Worm (Caenorhabditis elegans) whole organism, midembryonic: Measurements from ENCODE around the gene srpa-72.

Experiments
- T22C8.4 ChIP-seq: fragments of 200-800 bp; sonication (Bioruptor generic); IDR thresholded peaks from 2 replicates; pipeline ENCODE4 v1.3.6; 2022; ENCODE audit warnings: missing genetic modification characterization, missing compliant biosample characterization
- cog-1 ChIP-seq: sonication (generic microtip); optimal IDR thresholded peaks from 2 replicates; lab custom pipeline; 2016; ENCODE audit warnings: missing genetic modification characterization, missing compliant biosample characterization
- flt-1 ChIP-seq: fragments of 200-800 bp; sonication (Bioruptor generic); IDR thresholded peaks from 2 replicates; pipeline ENCODE4 v1.3.6; 2022; ENCODE audit warnings: missing genetic modification characterization, missing compliant biosample characterization
- klf-2 ChIP-seq: fragments of 200-800 bp; sonication (Bioruptor generic); conservative IDR thresholded peaks from 2 replicates; pipeline ENCODE4 v1.3.6; 2022; ENCODE audit warnings: missing genetic modification reagents, missing genetic modification characterization, missing compliant biosample characterization
- med-1 ChIP-seq: sonication (generic microtip); optimal IDR thresholded peaks from 2 replicates; lab custom pipeline; 2017; ENCODE audit warnings: missing genetic modification characterization, mild to moderate bottlenecking, missing compliant biosample characterization, antibody characterized with exemption, missing genetic modification reagents; ENCODE audit not compliant: insufficient read depth
- ref-1 ChIP-seq: fragments of 200-800 bp; sonication (Bioruptor generic); conservative IDR thresholded peaks from 2 replicates; pipeline ENCODE4 v1.3.6; 2022; ENCODE audit warnings: missing genetic modification reagents, missing genetic modification characterization, missing compliant biosample characterization
- tab-1 ChIP-seq: fragments of 200-800 bp; sonication (Bioruptor generic); IDR thresholded peaks from 2 replicates; pipeline ENCODE4 v1.3.6; 2022; ENCODE audit warnings: missing genetic modification characterization, missing compliant biosample characterization
- ztf-23 ChIP-seq: fragments of 200-800 bp; sonication (Bioruptor generic); IDR thresholded peaks from 2 replicates; pipeline ENCODE4 v1.3.6; 2022; ENCODE audit warnings: missing genetic modification reagents, missing genetic modification characterization, missing compliant biosample characterization
- ztf-29 ChIP-seq: fragments of 200-800 bp; sonication (Bioruptor generic); IDR thresholded peaks from 2 replicates; pipeline ENCODE4 v1.3.6; 2022; ENCODE audit warnings: missing genetic modification reagents, missing genetic modification characterization, missing compliant biosample characterization

Gene srpa-72

ce11 chrII:2807674-2808206 lies 20.5 kb downstream of the srpa-72 start, which contains the start of gene K12H6.12:
TSS of gene K12H6.12 (plus strand) at chrII:2808156.
- no peak for TF ChIP-seq flt-1 (GFP tag; lab: Robert Waterston, UW)
- no peak for TF ChIP-seq med-1 (GFP tag; lab: Kevin White, UChicago)
- TF ChIP-seq ztf-23 (GFP tag; lab: Robert Waterston, UW): no peak
- no peak for TF ChIP-seq ztf-29 (GFP tag; lab: Robert Waterston, UW)
- no peak for TF ChIP-seq ref-1 (GFP tag; lab: Robert Waterston, UW)
- TF ChIP-seq cog-1 (tag; lab: Kevin White, UChicago): no peak
- TF ChIP-seq klf-2 (GFP tag; lab: Robert Waterston, UW): no peak
- TF ChIP-seq tab-1 (GFP tag; lab: Robert Waterston, UW): no peak
- TF ChIP-seq T22C8.4 (GFP tag; lab: Robert Waterston, UW): no peak

- TF ChIP-seq klf-2 (GFP tag; lab: Robert Waterston, UW): no peak
- TF ChIP-seq ref-1 (GFP tag; lab: Robert Waterston, UW): no peak
- TF ChIP-seq flt-1 (GFP tag; lab: Robert Waterston, UW): no peak
- no peak for TF ChIP-seq ztf-29 (GFP tag; lab: Robert Waterston, UW)
- no peak for TF ChIP-seq cog-1 (tag; lab: Kevin White, UChicago)
- TF ChIP-seq med-1 (GFP tag; lab: Kevin White, UChicago): no peak
- no peak for TF ChIP-seq ztf-23 (GFP tag; lab: Robert Waterston, UW)
- no peak for TF ChIP-seq tab-1 (GFP tag; lab: Robert Waterston, UW)
- no peak for TF ChIP-seq T22C8.4 (GFP tag; lab: Robert Waterston, UW)
These were observed 27.7 kb downstream of the srpa-72 start for ce11 chrII:2815017-2815416.

- no peak for TF ChIP-seq cog-1 (tag; lab: Kevin White, UChicago)
- no peak for TF ChIP-seq ztf-23 (GFP tag; lab: Robert Waterston, UW)
- no peak for TF ChIP-seq tab-1 (GFP tag; lab: Robert Waterston, UW)
- no peak for TF ChIP-seq med-1 (GFP tag; lab: Kevin White, UChicago)
- no peak for TF ChIP-seq klf-2 (GFP tag; lab: Robert Waterston, UW)
- TF ChIP-seq ref-1 (GFP tag; lab: Robert Waterston, UW): no peak
- no peak for TF ChIP-seq T22C8.4 (GFP tag; lab: Robert Waterston, UW)
- no peak for TF ChIP-seq ztf-29 (GFP tag; lab: Robert Waterston, UW)
- TF ChIP-seq flt-1 (GFP tag; lab: Robert Waterston, UW): no peak
These were observed 28.2 kb downstream of the srpa-72 start, which contains the start of gene K12H6.2 for ce11 chrII:2815444-2815843. TSS of gene K12H6.2 (minus strand) at chrII:2815544.

- TF ChIP-seq flt-1 (GFP tag; lab: Robert Waterston, UW): no peak
- no peak for TF ChIP-seq med-1 (GFP tag; lab: Kevin White, UChicago)
- TF ChIP-seq klf-2 (GFP tag; lab: Robert Waterston, UW): no peak
- no peak for TF ChIP-seq T22C8.4 (GFP tag; lab: Robert Waterston, UW)
These were observed 29.4 kb downstream of the srpa-72 start, which contains the start of gene set-13 for ce11 chrII:2816676-2817075. TSS of gene set-13 (plus strand) at chrII:2816976.

ce11 chrII:2822435-2822920 lies 35.2 kb downstream of the srpa-72 start, which contains the start of the genes fut-4 and K12H6.10:
TSS of gene fut-4 (minus strand) at chrII:2822535.
TSS of gene K12H6.10 (plus strand) at chrII:2822870.
- TF ChIP-seq med-1 (GFP tag; lab: Kevin White, UChicago) (no peak), tab-1 (GFP tag; lab: Robert Waterston, UW) (no peak), T22C8.4 (GFP tag; lab: Robert Waterston, UW) (no peak), ref-1 (GFP tag; lab: Robert Waterston, UW) (no peak), ztf-23 (GFP tag; lab: Robert Waterston, UW) (no peak), ztf-29 (GFP tag; lab: Robert Waterston, UW) (no peak), flt-1 (GFP tag; lab: Robert Waterston, UW) (no peak), klf-2 (GFP tag; lab: Robert Waterston, UW) (no peak), cog-1 (tag; lab: Kevin White, UChicago) (no peak)

ce11 chrII:2824169-2824568 lies 36.9 kb downstream of the srpa-72 start, which contains the start of the genes K12H6.4 and K12H6.9:
TSS of gene K12H6.4 (minus strand) at chrII:2824269.
TSS of gene K12H6.9 (plus strand) at chrII:2824404.
- TF ChIP-seq ztf-29 (GFP tag; lab: Robert Waterston, UW) (no peak), klf-2 (GFP tag; lab: Robert Waterston, UW) (no peak), ztf-23 (GFP tag; lab: Robert Waterston, UW) (no peak), cog-1 (tag; lab: Kevin White, UChicago) (no peak), med-1 (GFP tag; lab: Kevin White, UChicago) (no peak), tab-1 (GFP tag; lab: Robert Waterston, UW) (no peak), flt-1 (GFP tag; lab: Robert Waterston, UW) (no peak), T22C8.4 (GFP tag; lab: Robert Waterston, UW) (no peak), ref-1 (GFP tag; lab: Robert Waterston, UW) (no peak)

ce11 chrII:2826073-2826472 lies 38.8 kb downstream of the srpa-72 start, which contains the start of gene K12H6.5:
TSS of gene K12H6.5 (minus strand) at chrII:2826173.
- TF ChIP-seq klf-2 (GFP tag; lab: Robert Waterston, UW): no peak

ce11 chrII:2827859-2828403 lies 40.6 kb downstream of the srpa-72 start, which contains the start of gene K12H6.8:
TSS of gene K12H6.8 (plus strand) at chrII:2827896.
- TF ChIP-seq ztf-23 (GFP tag; lab: Robert Waterston, UW) (no peak), tab-1 (GFP tag; lab: Robert Waterston, UW) (no peak), cog-1 (tag; lab: Kevin White, UChicago) (no peak), klf-2 (GFP tag; lab: Robert Waterston, UW) (no peak), med-1 (GFP tag; lab: Kevin White, UChicago) (no peak)

ce11 chrII:2829482-2829881 lies 42.2 kb downstream of the srpa-72 start:
- TF ChIP-seq ztf-23 (GFP tag; lab: Robert Waterston, UW) (no peak), tab-1 (GFP tag; lab: Robert Waterston, UW) (no peak), klf-2 (GFP tag; lab: Robert Waterston, UW) (no peak), T22C8.4 (GFP tag; lab: Robert Waterston, UW) (no peak), flt-1 (GFP tag; lab: Robert Waterston, UW) (no peak), med-1 (GFP tag; lab: Kevin White, UChicago) (no peak), ztf-29 (GFP tag; lab: Robert Waterston, UW) (no peak), ref-1 (GFP tag; lab: Robert Waterston, UW) (no peak), cog-1 (tag; lab: Kevin White, UChicago) (no peak)
